Worm (Caenorhabditis elegans): ENCODE measurements around the gene F54D8.10.

DNA sequence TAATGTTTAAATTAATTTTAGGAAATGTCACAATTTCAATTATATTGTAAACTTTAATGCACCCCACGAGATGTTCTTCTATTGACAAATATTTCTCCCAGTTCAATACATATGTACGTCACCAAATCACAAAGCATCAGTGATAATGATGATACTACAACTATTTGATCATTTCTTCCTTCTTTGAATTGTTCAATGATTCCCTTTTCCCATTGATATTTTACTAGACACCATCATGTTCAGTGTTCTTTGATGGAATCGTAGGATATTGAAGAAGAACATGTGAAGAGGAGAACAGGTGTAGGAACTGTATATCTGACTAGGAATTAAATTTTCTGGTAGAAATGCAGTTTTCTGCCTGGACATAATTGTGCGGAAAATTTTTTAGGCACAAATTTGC lies 5.1 kb upstream of the F54D8.10 start:
- TF ChIP-seq tbx-37 (GFP tag; conservative IDR thresholded peaks at IDR 0.05) (no peak), F13C5.2 (tag; optimal IDR thresholded peaks at IDR 0.05) (no peak), ama-1 (optimal IDR thresholded peaks at IDR 0.05) (no peak), hmbx-1 (tag; optimal IDR thresholded peaks at IDR 0.05) (no peak), B0310.2 (tag; optimal IDR thresholded peaks at IDR 0.05) (no peak), hmg-4 (GFP tag; optimal IDR thresholded peaks at IDR 0.05) (no peak), pes-1 (GFP tag; IDR thresholded peaks at IDR 0.05) (no peak), ceh-36 (tag; optimal IDR thresholded peaks at IDR 0.05) (no peak), tbx-11 (GFP tag; IDR thresholded peaks at IDR 0.05) (no peak), aly-1 (tag; optimal IDR thresholded peaks at IDR 0.05) (no peak), sea-1 (GFP tag; conservative IDR thresholded peaks at IDR 0.05) (no peak), flt-1 (GFP tag; IDR thresholded peaks at IDR 0.05) (no peak)

Data from whole organism, early embryonic.